Worm (Caenorhabditis elegans) whole organism, young adult: Measurements from ENCODE around the gene idpb-1.

Experiments used
- C17E4.6 ChIP-seq: fragments of 200-800 bp; sonication (Bioruptor generic); IDR thresholded peaks from 2 replicates; pipeline ENCODE4 v1.3.6; 2022; ENCODE audit warnings: missing genetic modification reagents, missing genetic modification characterization, missing compliant biosample characterization
- D2030.7 ChIP-seq: fragments of 200-800 bp; sonication (Bioruptor generic); IDR thresholded peaks from 2 replicates; pipeline ENCODE4 v1.3.6; 2022; ENCODE audit warnings: missing genetic modification reagents, missing genetic modification characterization, missing compliant biosample characterization
- F37B4.10 ChIP-seq: fragments of 200-800 bp; sonication (Bioruptor generic); IDR thresholded peaks from 2 replicates; pipeline ENCODE4 v1.3.6; 2022; ENCODE audit warnings: missing genetic modification characterization, missing compliant biosample characterization
- F39B2.1 ChIP-seq: fragments of 200-800 bp; sonication (Bioruptor generic); IDR thresholded peaks from 2 replicates; pipeline ENCODE4 v1.3.6; 2022; ENCODE audit warnings: missing genetic modification reagents, missing genetic modification characterization, missing compliant biosample characterization
- F49E8.2 ChIP-seq: sonication (generic microtip); optimal IDR thresholded peaks from 3 replicates; lab custom pipeline; 2017; ENCODE audit warnings: missing genetic modification characterization, mild to moderate bottlenecking, missing compliant biosample characterization, antibody characterized with exemption, moderate library complexity; ENCODE audit not compliant: insufficient read depth
- F52B5.7 ChIP-seq: sonication (generic microtip); optimal IDR thresholded peaks from 2 replicates; lab custom pipeline; 2016; ENCODE audit warnings: mild to moderate bottlenecking, missing genetic modification characterization, missing compliant biosample characterization
- Y53F4B.3 ChIP-seq: fragments of 200-800 bp; sonication (Bioruptor generic); IDR thresholded peaks from 2 replicates; pipeline ENCODE4 v1.3.6; 2022; ENCODE audit warnings: missing genetic modification reagents, missing genetic modification characterization, missing compliant biosample characterization
- Y67H2A.10 ChIP-seq: fragments of 200-800 bp; sonication (Bioruptor generic); conservative IDR thresholded peaks from 2 replicates; pipeline ENCODE4 v1.3.6; 2022; ENCODE audit warnings: missing genetic modification reagents, missing genetic modification characterization, missing compliant biosample characterization
- Y79H2A.3 ChIP-seq: fragments of 200-800 bp; sonication (Bioruptor generic); conservative IDR thresholded peaks from 2 replicates; pipeline ENCODE4 v1.3.6; 2022; ENCODE audit warnings: missing genetic modification reagents, missing genetic modification characterization, missing compliant biosample characterization
- akir-1 ChIP-seq: fragments of 200-800 bp; sonication (Bioruptor generic); optimal IDR thresholded peaks from 2 replicates; lab custom pipeline; 2018; ENCODE audit warnings: mild to moderate bottlenecking, missing genetic modification characterization, moderate library complexity, missing compliant biosample characterization
- ama-1 ChIP-seq, 3 experiments: fragments of 150-350 bp in 1 of 3; sonication (generic microtip) in 2 of 3; optimal IDR thresholded peaks; 2 replicates each; lab custom pipeline; 2014 to 2018; ENCODE audit warnings: missing biosample characterization in 2 of 3, missing genetic modification characterization in 2 of 3, missing genetic modification reagents in 2 of 3
- athp-1 ChIP-seq: sonication (generic microtip); optimal IDR thresholded peaks from 2 replicates; lab custom pipeline; 2017; ENCODE audit warnings: mild to moderate bottlenecking, missing genetic modification characterization, missing compliant biosample characterization
- attf-6 ChIP-seq: fragments of 200-800 bp; sonication (Bioruptor generic); IDR thresholded peaks from 2 replicates; pipeline ENCODE4 v1.3.6; 2022; ENCODE audit warnings: missing genetic modification reagents, missing genetic modification characterization, missing compliant biosample characterization
- bed-2 ChIP-seq: fragments of 200-800 bp; sonication (Bioruptor generic); IDR thresholded peaks from 2 replicates; pipeline ENCODE4 v1.3.6; 2022; ENCODE audit warnings: missing genetic modification reagents, missing genetic modification characterization, missing compliant biosample characterization
- ccch-3 ChIP-seq: fragments of 200-800 bp; sonication (Bioruptor generic); optimal IDR thresholded peaks from 2 replicates; lab custom pipeline; 2018; ENCODE audit warnings: mild to moderate bottlenecking, missing genetic modification characterization, missing compliant biosample characterization
- cebp-1 ChIP-seq, 2 experiments: fragments of 200-800 bp in 1 of 2; sonication (Bioruptor generic) in 1 of 2; sonication (generic microtip) in 1 of 2; IDR thresholded peaks in 1 of 2; optimal IDR thresholded peaks in 1 of 2; 2 replicates each; pipeline versions ENCODE4 v1.3.6 to Lab custom; 2017 to 2022; ENCODE audit warnings: missing compliant biosample characterization in 2 of 2, missing genetic modification characterization in 2 of 2, mild to moderate bottlenecking in 1 of 2, missing genetic modification reagents in 1 of 2, moderate library complexity in 1 of 2
- efl-1 ChIP-seq: fragments of 150-350 bp; optimal IDR thresholded peaks from 2 replicates; lab custom pipeline; 2014; ENCODE audit warnings: missing biosample characterization, missing genetic modification reagents, missing genetic modification characterization
- ets-4 ChIP-seq: fragments of 200-800 bp; sonication (Bioruptor generic); optimal IDR thresholded peaks from 2 replicates; lab custom pipeline; 2018; ENCODE audit warnings: mild to moderate bottlenecking, missing genetic modification characterization, missing compliant biosample characterization
- him-1 ChIP-seq: sonication (generic microtip); optimal IDR thresholded peaks from 2 replicates; lab custom pipeline; 2016; ENCODE audit warnings: missing genotype, missing genetic modification reagents, missing genetic modification characterization, missing compliant biosample characterization
- hlh-12 ChIP-seq: sonication (generic microtip); optimal IDR thresholded peaks from 2 replicates; lab custom pipeline; 2016; ENCODE audit warnings: missing genetic modification characterization, missing compliant biosample characterization
- hlh-26 ChIP-seq: fragments of 200-800 bp; sonication (Bioruptor generic); conservative IDR thresholded peaks from 2 replicates; pipeline ENCODE4 v1.3.6; 2022; ENCODE audit warnings: missing genetic modification reagents, missing genetic modification characterization, missing compliant biosample characterization
- hrde-1 ChIP-seq: sonication (generic microtip); optimal IDR thresholded peaks from 2 replicates; lab custom pipeline; 2016; ENCODE audit warnings: missing genetic modification characterization, mild to moderate bottlenecking, missing compliant biosample characterization, moderate library complexity, missing genotype, missing genetic modification reagents, borderline replicate concordance
- lin-35 ChIP-seq, 3 experiments: fragments of 150-350 bp in 2 of 3; sonication (generic microtip) in 1 of 3; optimal IDR thresholded peaks; 2 replicates each; lab custom pipeline; 2014 to 2018; ENCODE audit warnings: missing biosample characterization in 3 of 3, missing genetic modification characterization in 3 of 3, missing genetic modification reagents in 3 of 3
- lin-54 ChIP-seq: fragments of 200-800 bp; sonication (Bioruptor generic); optimal IDR thresholded peaks from 2 replicates; lab custom pipeline; 2018; ENCODE audit warnings: mild to moderate bottlenecking, missing genetic modification characterization, missing compliant biosample characterization
- lir-1 ChIP-seq: fragments of 200-800 bp; sonication (Bioruptor generic); conservative IDR thresholded peaks from 2 replicates; pipeline ENCODE4 v1.3.6; 2022; ENCODE audit warnings: missing genetic modification reagents, missing genetic modification characterization, missing compliant biosample characterization
- nfya-2 ChIP-seq: fragments of 200-800 bp; sonication (Bioruptor generic); IDR thresholded peaks from 2 replicates; pipeline ENCODE4 v1.3.6; 2022; ENCODE audit warnings: missing genetic modification reagents, missing genetic modification characterization, missing compliant biosample characterization
- nfyb-1 ChIP-seq: fragments of 200-800 bp; sonication (Bioruptor generic); IDR thresholded peaks from 2 replicates; pipeline ENCODE4 v1.3.6; 2022; ENCODE audit warnings: missing genetic modification reagents, missing genetic modification characterization, missing compliant biosample characterization
- nhr-179 ChIP-seq: sonication (generic microtip); optimal IDR thresholded peaks from 2 replicates; lab custom pipeline; 2016; ENCODE audit warnings: mild to moderate bottlenecking, missing genetic modification characterization, missing compliant biosample characterization
- pbrm-1 ChIP-seq: fragments of 200-800 bp; sonication (Bioruptor generic); IDR thresholded peaks from 2 replicates; pipeline ENCODE4 v1.3.6; 2022; ENCODE audit warnings: missing genetic modification reagents, missing genetic modification characterization, missing compliant biosample characterization
- rcor-1 ChIP-seq: fragments of 200-800 bp; sonication (Bioruptor generic); IDR thresholded peaks from 2 replicates; pipeline ENCODE4 v1.3.6; 2022; ENCODE audit warnings: missing genetic modification reagents, missing genetic modification characterization, missing compliant biosample characterization
- repo-1 ChIP-seq: sonication (generic microtip); optimal IDR thresholded peaks from 2 replicates; lab custom pipeline; 2017; ENCODE audit warnings: mild to moderate bottlenecking, missing genetic modification characterization, missing compliant biosample characterization
- rpc-1 ChIP-seq, 2 experiments: fragments of 150-350 bp in 1 of 2; sonication (generic microtip) in 1 of 2; optimal IDR thresholded peaks; 2 replicates each; lab custom pipeline; 2014 to 2018; ENCODE audit warnings: missing biosample characterization in 1 of 2, missing genetic modification characterization in 1 of 2, missing genetic modification reagents in 1 of 2, missing genotype in 1 of 2
- snpc-3.4 ChIP-seq: sonication (generic microtip); optimal IDR thresholded peaks from 2 replicates; lab custom pipeline; 2017; ENCODE audit warnings: missing genetic modification characterization, mild to moderate bottlenecking, missing compliant biosample characterization, antibody characterized with exemption, moderate library complexity, missing genotype, missing genetic modification reagents
- unc-62 ChIP-seq: fragments of 150-350 bp; optimal IDR thresholded peaks from 2 replicates; lab custom pipeline; 2014; ENCODE audit warnings: missing biosample characterization, missing genetic modification reagents, missing genetic modification characterization
- xnd-1 ChIP-seq: sonication (generic microtip); optimal IDR thresholded peaks from 2 replicates; lab custom pipeline; 2016; ENCODE audit warnings: missing genotype, missing genetic modification reagents, missing genetic modification characterization, missing compliant biosample characterization
- ztf-22 ChIP-seq: fragments of 200-800 bp; sonication (Bioruptor generic); optimal IDR thresholded peaks from 2 replicates; lab custom pipeline; 2018; ENCODE audit warnings: mild to moderate bottlenecking, missing genetic modification characterization, moderate library complexity, missing compliant biosample characterization
- ztf-26 ChIP-seq: sonication (generic microtip); optimal IDR thresholded peaks from 2 replicates; lab custom pipeline; 2017; ENCODE audit warnings: missing genetic modification characterization, missing compliant biosample characterization
- ztf-28 ChIP-seq: fragments of 200-800 bp; sonication (Bioruptor generic); IDR thresholded peaks from 2 replicates; pipeline ENCODE4 v1.3.6; 2022; ENCODE audit warnings: missing genetic modification reagents, missing genetic modification characterization, missing compliant biosample characterization
- ztf-6 ChIP-seq: fragments of 200-800 bp; sonication (Bioruptor generic); IDR thresholded peaks from 2 replicates; pipeline ENCODE4 v1.3.6; 2022; ENCODE audit warnings: missing genetic modification reagents, missing genetic modification characterization, missing compliant biosample characterization

Gene idpb-1

ce11 chrII:5057315-5057714 is 44.5 kb upstream of the idpb-1 start (continued):
- TF ChIP-seq akir-1 (GFP tag; lab: Kevin White, UChicago) (no peak), F52B5.7 (tag; lab: Kevin White, UChicago) (no peak), ztf-26 (peak; percentile 63), athp-1 (no peak), ztf-6 (GFP tag; lab: Robert Waterston, UW) (no peak), bed-2 (GFP tag; lab: Robert Waterston, UW) (no peak), pbrm-1 (GFP tag; lab: Robert Waterston, UW) (peak; percentile 74), F37B4.10 (GFP tag; lab: Robert Waterston, UW) (0 out of 2 replicates have a peak, but pooled peaks have one; percentile 72), attf-6 (GFP tag; lab: Robert Waterston, UW) (peak; percentile 62; the same call in 1 of the 2 replicates), C17E4.6 (peak; percentile 52), nfyb-1 (GFP tag; lab: Robert Waterston, UW) (peak; percentile 88), ztf-28 (GFP tag; lab: Robert Waterston, UW) (peak; percentile 48; the same call in 1 of the 2 replicates), D2030.7 (GFP tag; lab: Robert Waterston, UW) (peak; percentile 74), F49E8.2 (peak; percentile 75), repo-1 (tag; lab: Kevin White, UChicago) (peak; percentile 88), ama-1 (optimal IDR thresholded peaks at IDR 0.05; lab: Kevin White, UChicago) (no peak), ama-1 (GFP tag; optimal IDR thresholded peaks at IDR 0.05; lab: Kevin White, UChicago) (peak in 1 of 2 experiments; percentile 68), nfya-2 (GFP tag; lab: Robert Waterston, UW) (no peak), ccch-3 (GFP tag; lab: Kevin White, UChicago) (no peak), Y53F4B.3 (no peak), unc-62 (no peak), hlh-26 (GFP tag; lab: Robert Waterston, UW) (no peak), lir-1 (GFP tag; lab: Robert Waterston, UW) (no peak), ztf-22 (GFP tag; lab: Kevin White, UChicago) (no peak), hlh-12 (tag; lab: Kevin White, UChicago) (no peak), Y79H2A.3 (no peak), rpc-1 (optimal IDR thresholded peaks at IDR 0.05; lab: Kevin White, UChicago) (peak; percentile 58), rpc-1 (tag; optimal IDR thresholded peaks at IDR 0.05; lab: Kevin White, UChicago) (peak; percentile 66), F39B2.1 (GFP tag; lab: Robert Waterston, UW) (no peak), ets-4 (GFP tag; lab: Kevin White, UChicago) (no peak), rcor-1 (GFP tag; lab: Robert Waterston, UW) (peak; percentile 83), efl-1 (no peak), hrde-1 (tag; lab: Kevin White, UChicago) (peak; percentile 20), cebp-1 (GFP tag; IDR thresholded peaks at IDR 0.05; lab: Robert Waterston, UW) (no peak), cebp-1 (tag; optimal IDR thresholded peaks at IDR 0.05; lab: Kevin White, UChicago) (peak; percentile 53), lin-35 (GFP tag; optimal IDR thresholded peaks at IDR 0.05; lab: Kevin White, UChicago) (peak in 1 of 3 experiments; percentile 32), xnd-1 (peak; percentile 2), nhr-179 (tag; lab: Kevin White, UChicago) (no peak), lin-54 (peak; percentile 64), Y67H2A.10 (no peak), him-1 (tag; lab: Kevin White, UChicago) (peak; percentile 91), snpc-3.4 (peak; percentile 98)
